Worm (Caenorhabditis elegans) whole organism, L3 larva: ENCODE measurements around the gene F23A7.3.

ENCODE experiments used
- R02D3.7 ChIP-seq: fragments of 150-350 bp; optimal IDR thresholded peaks from 2 replicates; lab custom pipeline; 2014; ENCODE audit warnings: missing biosample characterization, missing genetic modification characterization
- ceh-16 ChIP-seq: sonication (generic microtip); optimal IDR thresholded peaks from 2 replicates; lab custom pipeline; 2017; ENCODE audit warnings: missing biosample characterization, missing genetic modification characterization
- ceh-9 ChIP-seq: sonication (generic microtip); optimal IDR thresholded peaks from 2 replicates; lab custom pipeline; 2018; ENCODE audit warnings: missing biosample characterization, missing genetic modification characterization
- egl-27 ChIP-seq: sonication (generic microtip); optimal IDR thresholded peaks from 4 replicates; lab custom pipeline; 2017; ENCODE audit warnings: missing biosample characterization, missing genetic modification reagents, missing genetic modification characterization
- egl-5 ChIP-seq: fragments of 150-350 bp; optimal IDR thresholded peaks from 2 replicates; lab custom pipeline; 2017; ENCODE audit warnings: missing biosample characterization, missing genetic modification reagents, missing genetic modification characterization, inconsistent platforms
- lin-39 ChIP-seq: fragments of 150-350 bp; optimal IDR thresholded peaks from 2 replicates; lab custom pipeline; 2018; ENCODE audit warnings: missing biosample characterization, missing genetic modification reagents, missing genetic modification characterization
- nhr-237 ChIP-seq: fragments of 150-350 bp; optimal IDR thresholded peaks from 2 replicates; lab custom pipeline; 2014; ENCODE audit warnings: missing biosample characterization, missing genetic modification characterization
- pha-4 ChIP-seq: fragments of 150-350 bp; optimal IDR thresholded peaks from 2 replicates; lab custom pipeline; 2014; ENCODE audit warnings: missing biosample characterization, missing genetic modification reagents, missing genetic modification characterization
- ztf-11 ChIP-seq: fragments of 150-350 bp; optimal IDR thresholded peaks from 2 replicates; lab custom pipeline; 2014; ENCODE audit warnings: missing biosample characterization, missing genetic modification characterization

DNA sequence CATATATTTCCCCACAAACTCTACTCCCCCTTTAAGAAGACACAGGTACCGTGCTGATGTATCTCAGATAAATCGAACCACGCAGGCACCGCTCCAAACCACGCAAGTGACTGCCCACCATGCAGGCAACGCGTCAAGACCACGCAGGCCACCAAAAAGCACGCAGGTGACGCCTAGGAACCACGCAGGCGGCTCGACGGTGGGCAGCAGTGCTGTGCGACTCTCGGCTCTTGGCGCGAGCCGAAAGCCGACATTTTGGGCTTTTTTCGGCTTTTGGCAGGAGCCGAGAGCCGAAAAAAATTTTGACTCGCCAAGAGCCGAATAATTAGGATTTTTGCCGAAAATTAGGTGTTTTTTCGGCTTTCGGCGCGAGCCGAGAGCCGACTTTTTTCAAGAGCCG is 23.3 kb downstream of the F23A7.3 start:
- TF ChIP-seq ztf-11 (tag; lab: Kevin White, UChicago) (no peak), ceh-16 (tag; lab: Kevin White, UChicago) (no peak), pha-4 (tag; lab: Kevin White, UChicago) (no peak), egl-27 (tag; lab: Kevin White, UChicago) (no peak), nhr-237 (tag; lab: Kevin White, UChicago) (no peak), ceh-9 (tag; lab: Kevin White, UChicago) (no peak), egl-5 (tag; lab: Kevin White, UChicago) (no peak), lin-39 (no peak), R02D3.7 (tag; lab: Kevin White, UChicago) (no peak)
